Worm (Caenorhabditis elegans): Measurements from ENCODE around the gene acy-3.

acy-3 gene

DNA sequence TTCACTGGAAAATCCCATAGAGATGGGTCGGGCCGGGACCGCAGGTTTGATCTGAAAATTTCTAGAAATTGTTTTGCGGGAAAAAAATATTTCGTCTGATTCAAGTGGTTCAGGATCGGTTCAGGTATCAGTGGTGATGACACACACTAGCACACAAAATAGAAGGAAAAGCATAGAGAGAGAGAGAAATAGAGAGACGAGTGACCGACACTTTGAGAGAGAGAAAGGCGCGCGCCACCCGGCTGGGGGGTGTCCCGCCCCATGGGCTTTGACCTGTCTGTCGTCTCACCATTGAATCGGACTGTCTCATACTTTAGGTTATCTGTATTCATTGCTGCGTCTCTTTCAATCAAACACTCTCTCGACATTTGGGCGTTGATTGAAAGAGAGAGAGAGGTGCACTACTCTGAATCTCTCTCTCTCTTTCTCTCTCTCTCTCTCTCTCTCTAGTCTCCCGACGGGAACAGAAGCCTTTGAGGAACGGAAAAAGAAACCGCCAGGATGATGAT is at the start of gene acy-3:
Gene acy-3, minus strand, starts transcription at position 51 of the 509 bp plus-strand sequence.
- TF ChIP-seq flt-1 (GFP tag; IDR thresholded peaks at IDR 0.05): 0 out of 2 replicates have a peak, but pooled peaks have one; percentile 30
- no peak for TF ChIP-seq tbx-37 (GFP tag; conservative IDR thresholded peaks at IDR 0.05)
- no peak for TF ChIP-seq scrt-1 (GFP tag; IDR thresholded peaks at IDR 0.05)
- TF ChIP-seq ama-1 (optimal IDR thresholded peaks at IDR 0.05): no peak
- no peak for TF ChIP-seq B0310.2 (tag; optimal IDR thresholded peaks at IDR 0.05)
- TF ChIP-seq hnd-1 (tag; optimal IDR thresholded peaks at IDR 0.05): no peak

- no peak for TF ChIP-seq hnd-1 (tag; optimal IDR thresholded peaks at IDR 0.05)
- TF ChIP-seq pes-1 (GFP tag; IDR thresholded peaks at IDR 0.05): no peak
- TF ChIP-seq ama-1 (optimal IDR thresholded peaks at IDR 0.05): no peak
- TF ChIP-seq hmbx-1 (tag; optimal IDR thresholded peaks at IDR 0.05): no peak
- no peak for TF ChIP-seq tbx-11 (GFP tag; IDR thresholded peaks at IDR 0.05)
- no peak for TF ChIP-seq flt-1 (GFP tag; IDR thresholded peaks at IDR 0.05)
- no peak for TF ChIP-seq ets-7 (tag; optimal IDR thresholded peaks at IDR 0.05)
- no peak for TF ChIP-seq scrt-1 (GFP tag; IDR thresholded peaks at IDR 0.05)
- TF ChIP-seq ceh-36 (tag; optimal IDR thresholded peaks at IDR 0.05): no peak
- no peak for TF ChIP-seq F13C5.2 (tag; optimal IDR thresholded peaks at IDR 0.05)
- no peak for TF ChIP-seq tbx-37 (GFP tag; conservative IDR thresholded peaks at IDR 0.05)
- no peak for TF ChIP-seq aly-1 (tag; optimal IDR thresholded peaks at IDR 0.05)
- TF ChIP-seq B0310.2 (tag; optimal IDR thresholded peaks at IDR 0.05): no peak
- no peak for TF ChIP-seq sea-1 (GFP tag; conservative IDR thresholded peaks at IDR 0.05)
- no peak for TF ChIP-seq ceh-13 (GFP tag; optimal IDR thresholded peaks at IDR 0.05)
- no peak for TF ChIP-seq tra-4 (tag; optimal IDR thresholded peaks at IDR 0.05)
- TF ChIP-seq hmg-4 (GFP tag; optimal IDR thresholded peaks at IDR 0.05): no peak
Observed at ce11 chrIII:3834800-3835271, 48.6 kb upstream of the acy-3 start, which contains the start of gene cyp-25A2. cyp-25A2 (plus strand) TSS chrIII:3835221.

DNA sequence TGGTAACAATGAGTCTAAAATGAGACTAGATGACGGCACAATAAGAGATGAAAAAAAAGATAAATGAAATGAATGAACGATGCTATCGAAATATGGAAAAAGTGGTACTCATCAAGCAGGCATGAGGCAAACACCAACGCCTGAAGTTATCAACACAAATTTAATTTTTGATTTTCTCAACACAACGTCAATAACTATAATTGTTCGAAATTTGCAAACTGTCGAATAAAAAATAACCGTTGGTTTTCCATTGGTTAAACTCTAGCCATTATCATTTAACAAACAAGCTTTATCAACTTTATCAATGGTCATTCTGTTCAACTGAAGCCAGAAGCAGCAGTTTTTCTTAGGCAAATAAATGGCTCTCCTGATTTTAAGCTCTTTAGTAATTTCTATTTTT is 46.0 kb upstream of the acy-3 start, which contains the start of gene cyp-25A1:
Gene cyp-25A1, plus strand, starts transcription at position 301 of the 400 bp plus-strand sequence.
- TF ChIP-seq F13C5.2 (tag; optimal IDR thresholded peaks at IDR 0.05): no peak
- no peak for TF ChIP-seq ceh-13 (GFP tag; optimal IDR thresholded peaks at IDR 0.05)
- TF ChIP-seq tra-4 (tag; optimal IDR thresholded peaks at IDR 0.05): no peak
- TF ChIP-seq ama-1 (optimal IDR thresholded peaks at IDR 0.05): no peak
- no peak for TF ChIP-seq tbx-11 (GFP tag; IDR thresholded peaks at IDR 0.05)
- no peak for TF ChIP-seq aly-1 (tag; optimal IDR thresholded peaks at IDR 0.05)
- TF ChIP-seq hmg-4 (GFP tag; optimal IDR thresholded peaks at IDR 0.05): no peak
- TF ChIP-seq B0310.2 (tag; optimal IDR thresholded peaks at IDR 0.05): no peak
- no peak for TF ChIP-seq ceh-36 (tag; optimal IDR thresholded peaks at IDR 0.05)

DNA sequence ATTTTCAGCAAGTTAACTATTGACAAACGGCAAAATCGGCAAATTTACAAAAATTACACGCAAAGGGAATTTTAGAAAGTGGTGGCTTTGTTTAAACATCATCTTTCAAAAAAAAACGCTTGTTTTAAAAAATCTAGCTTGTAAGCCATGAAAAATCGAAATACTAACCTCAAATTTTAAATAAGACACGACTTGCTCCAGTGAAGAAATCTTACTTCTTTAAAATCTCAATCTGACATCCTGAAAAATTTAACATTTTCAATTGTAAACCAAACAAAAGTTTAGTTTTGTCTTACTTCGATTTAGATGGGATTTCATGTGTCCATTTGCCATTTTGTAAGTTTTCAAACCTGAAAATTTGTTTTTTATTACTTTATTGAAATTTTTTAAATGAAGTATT is 45.5 kb upstream of the acy-3 start:
- TF ChIP-seq scrt-1 (GFP tag; IDR thresholded peaks at IDR 0.05): no peak
- TF ChIP-seq hnd-1 (tag; optimal IDR thresholded peaks at IDR 0.05): no peak
- no peak for TF ChIP-seq B0310.2 (tag; optimal IDR thresholded peaks at IDR 0.05)
- no peak for TF ChIP-seq ceh-13 (GFP tag; optimal IDR thresholded peaks at IDR 0.05)
- TF ChIP-seq tbx-11 (GFP tag; IDR thresholded peaks at IDR 0.05): no peak
- no peak for TF ChIP-seq ama-1 (optimal IDR thresholded peaks at IDR 0.05)
- TF ChIP-seq pes-1 (GFP tag; IDR thresholded peaks at IDR 0.05): no peak

DNA sequence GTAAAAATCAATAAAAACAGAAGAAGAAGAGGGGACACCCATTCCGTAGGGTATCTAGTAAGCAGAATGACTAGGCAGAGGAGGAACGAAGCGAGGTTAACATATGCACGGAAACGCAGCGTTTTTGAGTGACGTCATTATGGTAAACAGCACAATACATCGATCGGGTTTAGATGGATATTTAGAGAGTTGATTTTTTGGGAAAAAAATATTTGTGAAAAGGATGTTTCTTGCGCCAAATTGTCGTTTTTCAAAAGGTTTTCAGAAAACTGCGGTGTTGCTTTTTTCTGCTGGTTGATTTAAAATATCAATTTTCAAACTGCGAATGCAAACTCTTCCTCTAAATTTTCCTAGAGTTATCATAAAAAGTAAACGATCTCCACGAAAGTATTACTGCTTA is 45.1 kb upstream of the acy-3 start, which contains the start of gene C36A4.10:
Gene C36A4.10, minus strand, starts transcription at position 101 of the 400 bp plus-strand sequence.
- TF ChIP-seq tra-4 (tag; optimal IDR thresholded peaks at IDR 0.05) (no peak), sea-1 (GFP tag; conservative IDR thresholded peaks at IDR 0.05) (no peak), tbx-11 (GFP tag; IDR thresholded peaks at IDR 0.05) (no peak), ceh-36 (tag; optimal IDR thresholded peaks at IDR 0.05) (no peak), hmg-4 (GFP tag; optimal IDR thresholded peaks at IDR 0.05) (no peak), pes-1 (GFP tag; IDR thresholded peaks at IDR 0.05) (no peak), hnd-1 (tag; optimal IDR thresholded peaks at IDR 0.05) (no peak), B0310.2 (tag; optimal IDR thresholded peaks at IDR 0.05) (no peak), scrt-1 (GFP tag; IDR thresholded peaks at IDR 0.05) (no peak)

DNA sequence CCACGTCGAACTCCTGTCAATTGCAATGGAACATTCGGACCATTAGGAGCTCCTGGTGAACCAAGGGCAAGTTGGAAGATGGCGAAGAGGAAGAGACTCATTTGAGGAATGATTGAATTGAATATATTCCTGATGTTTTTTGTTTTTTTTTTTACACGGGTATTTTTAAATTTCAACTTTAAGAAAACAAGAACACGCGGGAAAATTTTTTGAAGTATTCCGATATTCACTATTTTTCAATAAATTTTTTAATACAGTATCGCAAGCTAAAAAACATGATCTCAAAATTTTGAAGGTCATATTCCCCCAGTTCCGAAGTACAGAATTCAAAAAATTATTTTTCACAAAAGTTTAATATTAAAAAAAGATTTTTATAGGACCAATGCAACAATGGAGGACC is 42.8 kb upstream of the acy-3 start, which contains the start of gene cnnm-5:
Gene cnnm-5, minus strand, starts transcription at position 101 of the 400 bp plus-strand sequence.
- TF ChIP-seq hmg-4 (GFP tag; optimal IDR thresholded peaks at IDR 0.05) (no peak), tra-4 (tag; optimal IDR thresholded peaks at IDR 0.05) (no peak), scrt-1 (GFP tag; IDR thresholded peaks at IDR 0.05) (no peak), tbx-11 (GFP tag; IDR thresholded peaks at IDR 0.05) (no peak)

DNA sequence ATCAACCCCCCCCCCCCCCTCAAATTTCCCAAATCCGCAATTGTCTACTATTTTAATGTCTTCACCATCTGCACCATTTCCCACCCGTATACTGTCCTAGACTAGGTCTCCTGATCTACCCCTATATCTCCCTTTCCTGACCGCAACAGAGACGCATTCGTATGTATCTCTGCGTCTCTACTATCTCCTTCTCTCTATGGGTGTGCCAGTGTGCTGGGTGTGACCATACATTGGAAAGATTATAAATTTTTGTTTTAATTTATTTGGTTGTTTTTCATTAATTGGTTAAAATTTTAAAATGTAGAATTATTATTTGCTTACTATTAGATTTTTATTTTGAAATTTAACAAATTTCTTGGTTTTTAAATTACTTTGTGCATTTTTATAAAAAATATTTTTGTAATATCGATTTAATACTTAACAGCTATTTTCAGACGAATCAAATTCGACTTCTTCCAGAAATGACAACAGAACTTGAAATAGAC is 35.7 kb upstream of the acy-3 start, which contains the start of gene amx-1:
Gene amx-1, plus strand, starts transcription at position 435 of the 485 bp plus-strand sequence.
- no peak for TF ChIP-seq ets-7 (tag; optimal IDR thresholded peaks at IDR 0.05)
- TF ChIP-seq tbx-37 (GFP tag; conservative IDR thresholded peaks at IDR 0.05): no peak
- no peak for TF ChIP-seq tra-4 (tag; optimal IDR thresholded peaks at IDR 0.05)
- no peak for TF ChIP-seq pes-1 (GFP tag; IDR thresholded peaks at IDR 0.05)
- no peak for TF ChIP-seq tbx-11 (GFP tag; IDR thresholded peaks at IDR 0.05)
- TF ChIP-seq ceh-36 (tag; optimal IDR thresholded peaks at IDR 0.05): no peak
- no peak for TF ChIP-seq flt-1 (GFP tag; IDR thresholded peaks at IDR 0.05)
- TF ChIP-seq ama-1 (optimal IDR thresholded peaks at IDR 0.05): no peak
- no peak for TF ChIP-seq hnd-1 (tag; optimal IDR thresholded peaks at IDR 0.05)
- TF ChIP-seq hmg-4 (GFP tag; optimal IDR thresholded peaks at IDR 0.05): no peak
- no peak for TF ChIP-seq scrt-1 (GFP tag; IDR thresholded peaks at IDR 0.05)
- TF ChIP-seq ceh-13 (GFP tag; optimal IDR thresholded peaks at IDR 0.05): no peak
- TF ChIP-seq hmbx-1 (tag; optimal IDR thresholded peaks at IDR 0.05): no peak
- no peak for TF ChIP-seq sea-1 (GFP tag; conservative IDR thresholded peaks at IDR 0.05)
- no peak for TF ChIP-seq F13C5.2 (tag; optimal IDR thresholded peaks at IDR 0.05)
- TF ChIP-seq B0310.2 (tag; optimal IDR thresholded peaks at IDR 0.05): no peak
- no peak for TF ChIP-seq aly-1 (tag; optimal IDR thresholded peaks at IDR 0.05)

- peak; percentile 74 for TF ChIP-seq hmg-4 (GFP tag; optimal IDR thresholded peaks at IDR 0.05)
- TF ChIP-seq F13C5.2 (tag; optimal IDR thresholded peaks at IDR 0.05): peak; percentile 20
- TF ChIP-seq aly-1 (tag; optimal IDR thresholded peaks at IDR 0.05): peak; percentile 36
- no peak for TF ChIP-seq B0310.2 (tag; optimal IDR thresholded peaks at IDR 0.05)
Observed at ce11 chrIII:3820134-3820533, 33.9 kb upstream of the acy-3 start.
